Worm (Caenorhabditis elegans) whole organism, young adult: Measurements from ENCODE around the gene Y108F1.5.
"Not testable (repeated sequence)": the region's sequence is repeated elsewhere in the genome, so short reads cannot be mapped to it uniquely, and the experiment has no call there.

Source experiments
- F52B5.7 ChIP-seq: sonication (generic microtip); optimal IDR thresholded peaks from 2 replicates; lab custom pipeline; 2016; ENCODE audit warnings: mild to moderate bottlenecking, missing genetic modification characterization, missing compliant biosample characterization
- F55B11.4 ChIP-seq: sonication (generic microtip); optimal IDR thresholded peaks from 2 replicates; lab custom pipeline; 2016; ENCODE audit warnings: missing compliant biosample characterization, missing genetic modification characterization, borderline replicate concordance; ENCODE audit not compliant: insufficient read depth
- attf-6 ChIP-seq: fragments of 200-800 bp; sonication (Bioruptor generic); IDR thresholded peaks from 2 replicates; pipeline ENCODE4 v1.3.6; 2022; ENCODE audit warnings: missing genetic modification reagents, missing genetic modification characterization, missing compliant biosample characterization
- egl-44 ChIP-seq: fragments of 200-800 bp; sonication (Bioruptor generic); IDR thresholded peaks from 2 replicates; pipeline ENCODE4 v1.3.6; 2022; ENCODE audit warnings: missing genetic modification reagents, missing genetic modification characterization, missing compliant biosample characterization
- rec-8 ChIP-seq, 2 experiments: sonication (generic microtip); optimal IDR thresholded peaks; 2 replicates each; lab custom pipeline; 2016; ENCODE audit warnings: mild to moderate bottlenecking in 2 of 2, missing genetic modification characterization in 2 of 2, missing genetic modification reagents in 2 of 2, missing genotype in 2 of 2, missing biosample characterization in 1 of 2, missing compliant biosample characterization in 1 of 2, moderate library complexity in 1 of 2
- unc-130 ChIP-seq: sonication (generic microtip); optimal IDR thresholded peaks from 2 replicates; lab custom pipeline; 2016; ENCODE audit warnings: missing genetic modification reagents, missing genetic modification characterization, missing compliant biosample characterization
- zim-3 ChIP-seq: sonication (generic microtip); optimal IDR thresholded peaks from 2 replicates; lab custom pipeline; 2017; ENCODE audit warnings: mild to moderate bottlenecking, missing genetic modification characterization, moderate library complexity, missing compliant biosample characterization

DNA sequence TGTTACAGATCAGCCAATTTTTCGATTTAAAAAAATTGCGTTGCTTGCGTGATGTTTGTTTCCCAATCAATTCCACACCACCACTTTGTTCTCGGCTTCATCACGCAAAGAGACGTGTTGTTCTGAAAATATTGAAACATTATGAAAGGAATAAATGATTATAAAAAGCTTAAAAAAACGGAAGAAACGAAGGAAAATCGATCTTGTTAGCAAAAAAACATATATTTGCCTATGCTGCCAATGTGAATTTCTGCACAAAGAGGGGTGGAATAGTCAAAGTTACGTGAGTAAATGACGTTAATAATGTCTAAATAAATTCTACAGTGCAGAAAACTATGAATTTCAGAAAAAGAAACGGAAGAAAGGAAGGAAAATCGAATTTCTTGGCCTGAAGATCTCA, 34.7 kb downstream of the Y108F1.5 start, which contains the start of gene AC8.10:
- not testable (repeated sequence) for TF ChIP-seq attf-6; F55B11.4 (tag; lab: Kevin White, UChicago); zim-3; unc-130 (GFP tag; lab: Kevin White, UChicago); egl-44 (GFP tag; lab: Robert Waterston, UW); F52B5.7 (tag; lab: Kevin White, UChicago); rec-8 (tag; optimal IDR thresholded peaks at IDR 0.05; lab: Kevin White, UChicago)
